Fruit fly (Drosophila melanogaster) whole organism, wandering third instar larva: ENCODE data around the gene CG46383.

ENCODE experiments used
- CG32264 ChIP-seq: fragments of 200-800 bp; sonication (Bioruptor generic); optimal IDR thresholded peaks from 2 replicates; lab custom pipeline; 2016; ENCODE audit warnings: missing biosample characterization, missing genetic modification characterization
- Hr78 ChIP-seq: fragments of >200 bp; optimal IDR thresholded peaks from 2 replicates; lab custom pipeline; 2017; ENCODE audit warnings: missing biosample characterization, missing genetic modification characterization
- Jra ChIP-seq: sonication (Bioruptor generic); optimal IDR thresholded peaks from 2 replicates; lab custom pipeline; 2016; ENCODE audit warnings: missing biosample characterization, missing genetic modification characterization
- Mio ChIP-seq: sonication (Bioruptor generic); optimal IDR thresholded peaks from 2 replicates; lab custom pipeline; 2016; ENCODE audit warnings: missing biosample characterization, missing genetic modification characterization
- OdsH ChIP-seq: fragments of 200-800 bp; sonication (Bioruptor generic); optimal IDR thresholded peaks from 2 replicates; lab custom pipeline; 2016; ENCODE audit warnings: missing biosample characterization, mild to moderate bottlenecking, missing genetic modification characterization
- br ChIP-seq: fragments of 200-800 bp; sonication (Bioruptor generic); optimal IDR thresholded peaks from 2 replicates; lab custom pipeline; 2016; ENCODE audit warnings: missing biosample characterization, missing genetic modification characterization
- brk ChIP-seq: fragments of 200-800 bp; sonication (Bioruptor generic); optimal IDR thresholded peaks from 2 replicates; lab custom pipeline; 2016; ENCODE audit warnings: missing biosample characterization, mild to moderate bottlenecking, missing genetic modification characterization
- pan ChIP-seq: fragments of >200 bp; optimal IDR thresholded peaks from 2 replicates; lab custom pipeline; 2017
- sv ChIP-seq: fragments of 200-800 bp; sonication (Bioruptor generic); optimal IDR thresholded peaks from 3 replicates; lab custom pipeline; 2016; ENCODE audit warnings: missing biosample characterization, missing genetic modification characterization

- no peak for TF ChIP-seq OdsH (GFP tag; lab: Kevin White, UChicago)
- no peak for TF ChIP-seq brk (GFP tag; lab: Kevin White, UChicago)
- TF ChIP-seq pan = no peak
- TF ChIP-seq br (GFP tag; lab: Kevin White, UChicago) = no peak
- TF ChIP-seq Hr78 (GFP tag; lab: Kevin White, UChicago) = no peak
- TF ChIP-seq Jra (GFP tag; lab: Kevin White, UChicago) = no peak
- TF ChIP-seq Mio (GFP tag; lab: Kevin White, UChicago) = no peak
- TF ChIP-seq CG32264 = no peak
- no peak for TF ChIP-seq sv
These were observed 37.6 kb upstream of the CG46383 start for dm6 chr3R:15988353-15988752.
